Fruit fly (Drosophila melanogaster) whole organism, embryonic: ENCODE measurements around the gene Cnep1r2.

Experiments
- Adf1 ChIP-seq: fragments of 200-800 bp; sonication (Bioruptor generic); IDR thresholded peaks from 2 replicates; pipeline ENCODE4 v1.3.6; 2022; ENCODE audit warnings: missing biosample characterization, missing genetic modification characterization
- Atf3 ChIP-seq: fragments of 200-800 bp; sonication (Bioruptor generic); optimal IDR thresholded peaks from 3 replicates; lab custom pipeline; 2016; ENCODE audit warnings: missing biosample characterization, missing genetic modification characterization
- Bdp1 ChIP-seq: fragments of 200-800 bp; sonication (Bioruptor generic); optimal IDR thresholded peaks from 3 replicates; lab custom pipeline; 2016; ENCODE audit warnings: missing biosample characterization, missing genetic modification characterization
- Bgb ChIP-seq: fragments of 200-800 bp; sonication (Bioruptor generic); IDR thresholded peaks from 2 replicates; pipeline ENCODE4 v1.3.6; 2022; ENCODE audit warnings: missing biosample characterization, missing genetic modification characterization; ENCODE audit not compliant: partially characterized antibody
- CG10959 ChIP-seq: fragments of 200-800 bp; sonication (Bioruptor generic); IDR thresholded peaks from 2 replicates; pipeline ENCODE4 v1.3.6; 2022; ENCODE audit warnings: missing biosample characterization, missing genetic modification characterization
- CG11456 ChIP-seq: fragments of 200-800 bp; sonication (Bioruptor generic); IDR thresholded peaks from 3 replicates; pipeline ENCODE4 v1.3.6; 2022; ENCODE audit warnings: missing biosample characterization, missing genetic modification characterization
- CG13894 ChIP-seq: fragments of 200-800 bp; sonication (Bioruptor generic); optimal IDR thresholded peaks from 3 replicates; lab custom pipeline; 2018; ENCODE audit warnings: missing biosample characterization, mild to moderate bottlenecking, missing genetic modification characterization, moderate library complexity
- CG14014 ChIP-seq: fragments of 200-800 bp; sonication (Bioruptor generic); IDR thresholded peaks from 2 replicates; pipeline ENCODE4 v1.3.6; 2022; ENCODE audit warnings: missing biosample characterization, missing genetic modification characterization
- CG1602 ChIP-seq: fragments of 200-800 bp; sonication (Bioruptor generic); optimal IDR thresholded peaks from 3 replicates; lab custom pipeline; 2016; ENCODE audit warnings: missing biosample characterization, missing genetic modification characterization
- CG16779 ChIP-seq: fragments of 200-800 bp; sonication (Bioruptor generic); IDR thresholded peaks from 2 replicates; pipeline ENCODE4 v1.3.6; 2022; ENCODE audit warnings: missing biosample characterization, missing genetic modification characterization
- CG17385 ChIP-seq: fragments of 200-800 bp; sonication (Bioruptor generic); optimal IDR thresholded peaks from 3 replicates; lab custom pipeline; 2018; ENCODE audit warnings: missing biosample characterization, mild to moderate bottlenecking, missing genetic modification characterization
- CG18764 ChIP-seq: fragments of 200-800 bp; sonication (Bioruptor generic); optimal IDR thresholded peaks from 3 replicates; lab custom pipeline; 2016; ENCODE audit warnings: missing biosample characterization, missing genetic modification characterization
- CG2199 ChIP-seq: fragments of 200-800 bp; sonication (Bioruptor generic); IDR thresholded peaks from 3 replicates; pipeline ENCODE4 v1.3.6; 2022; ENCODE audit warnings: missing biosample characterization, missing genetic modification characterization
- CG30403 ChIP-seq: fragments of 200-800 bp; sonication (Bioruptor generic); optimal IDR thresholded peaks from 3 replicates; lab custom pipeline; 2016; ENCODE audit warnings: missing biosample characterization, missing genetic modification characterization
- CG30431 ChIP-seq: fragments of 200-800 bp; sonication (Bioruptor generic); optimal IDR thresholded peaks from 2 replicates; lab custom pipeline; 2017; ENCODE audit warnings: missing biosample characterization, missing genetic modification characterization
- CG31388 ChIP-seq: fragments of 200-800 bp; sonication (Bioruptor generic); optimal IDR thresholded peaks from 2 replicates; lab custom pipeline; 2016; ENCODE audit warnings: missing biosample characterization, missing genetic modification characterization
- CG32767 ChIP-seq: fragments of 200-800 bp; sonication (Bioruptor generic); IDR thresholded peaks from 2 replicates; pipeline ENCODE4 v1.3.6; 2022; ENCODE audit warnings: missing biosample characterization, missing genetic modification characterization
- CG4730 ChIP-seq: fragments of 200-800 bp; sonication (Bioruptor generic); IDR thresholded peaks from 2 replicates; pipeline ENCODE4 v1.3.6; 2022; ENCODE audit warnings: missing biosample characterization, missing genetic modification characterization
- CG6683 ChIP-seq: fragments of 200-800 bp; sonication (Bioruptor generic); optimal IDR thresholded peaks from 2 replicates; lab custom pipeline; 2017; ENCODE audit warnings: missing biosample characterization, mild to moderate bottlenecking, missing genetic modification characterization, missing genetic modification reagents
- CG7963 ChIP-seq: fragments of 200-800 bp; sonication (Bioruptor generic); IDR thresholded peaks from 3 replicates; pipeline ENCODE4 v1.3.6; 2022; ENCODE audit warnings: missing biosample characterization, missing genetic modification characterization; ENCODE audit not compliant: partially characterized antibody
- Dad ChIP-seq: fragments of 200-800 bp; sonication (Bioruptor generic); optimal IDR thresholded peaks from 3 replicates; lab custom pipeline; 2016; ENCODE audit warnings: missing biosample characterization, missing genetic modification characterization
- Dbx ChIP-seq: fragments of 200-800 bp; sonication (Bioruptor generic); IDR thresholded peaks from 3 replicates; pipeline ENCODE4 v1.3.6; 2022; ENCODE audit warnings: missing biosample characterization, missing genetic modification characterization
- Dp ChIP-seq: fragments of 200-800 bp; sonication (Bioruptor generic); optimal IDR thresholded peaks from 2 replicates; lab custom pipeline; 2018; ENCODE audit warnings: missing biosample characterization, mild to moderate bottlenecking, missing genetic modification characterization, moderate library complexity
- Ets65A ChIP-seq: fragments of 200-800 bp; sonication (Bioruptor generic); peaks from one replicate; lab custom pipeline; 2016; ENCODE audit warnings: missing biosample characterization, missing genetic modification characterization
- Gug ChIP-seq: fragments of 200-800 bp; sonication (Bioruptor generic); IDR thresholded peaks from 4 replicates; pipeline ENCODE4 v1.3.6; 2022; ENCODE audit warnings: missing biosample characterization, missing genetic modification characterization
- Hey ChIP-seq: fragments of 200-800 bp; sonication (Bioruptor generic); optimal IDR thresholded peaks from 3 replicates; lab custom pipeline; 2018; ENCODE audit warnings: missing biosample characterization, mild to moderate bottlenecking, missing genetic modification characterization
- Hmr ChIP-seq: fragments of 200-800 bp; sonication (Bioruptor generic); optimal IDR thresholded peaks from 3 replicates; lab custom pipeline; 2017; ENCODE audit warnings: mild to moderate bottlenecking, missing biosample characterization, missing genetic modification reagents, missing genetic modification characterization
- Lim3 ChIP-seq: fragments of 200-800 bp; sonication (Bioruptor generic); IDR thresholded peaks from 2 replicates; pipeline ENCODE4 v1.3.6; 2022; ENCODE audit warnings: missing biosample characterization, missing genetic modification characterization
- MTF-1 ChIP-seq: fragments of 200-800 bp; sonication (Bioruptor generic); optimal IDR thresholded peaks from 2 replicates; lab custom pipeline; 2018; ENCODE audit warnings: missing biosample characterization, mild to moderate bottlenecking, missing genetic modification characterization, borderline replicate concordance
- Med ChIP-seq: fragments of 200-800 bp; sonication (Bioruptor generic); peaks from one replicate; lab custom pipeline; 2016; ENCODE audit warnings: missing biosample characterization, missing genetic modification characterization, mild to moderate bottlenecking, inconsistent platforms, moderate library complexity
- Meics ChIP-seq: fragments of 200-800 bp; sonication (Bioruptor generic); optimal IDR thresholded peaks from 2 replicates; lab custom pipeline; 2017; ENCODE audit warnings: missing biosample characterization, mild to moderate bottlenecking, missing genetic modification characterization
- NK7.1 ChIP-seq: fragments of 200-800 bp; sonication (Bioruptor generic); optimal IDR thresholded peaks from 3 replicates; lab custom pipeline; 2016; ENCODE audit warnings: missing biosample characterization, missing genetic modification characterization
- Ravus ChIP-seq: fragments of 200-800 bp; sonication (Bioruptor generic); IDR thresholded peaks from 2 replicates; pipeline ENCODE4 v1.3.6; 2022; ENCODE audit warnings: missing biosample characterization, missing genetic modification characterization
- Rfx ChIP-seq: fragments of 200-800 bp; sonication (Bioruptor generic); IDR thresholded peaks from 2 replicates; pipeline ENCODE4 v1.3.6; 2022; ENCODE audit warnings: missing biosample characterization, missing genetic modification characterization
- YL-1 ChIP-seq: fragments of 200-800 bp; sonication (Bioruptor generic); optimal IDR thresholded peaks from 3 replicates; lab custom pipeline; 2017; ENCODE audit warnings: missing biosample characterization, mild to moderate bottlenecking, missing genetic modification characterization
- abd-A ChIP-seq: fragments of 200-800 bp; sonication (Bioruptor generic); optimal IDR thresholded peaks from 3 replicates; lab custom pipeline; 2019; ENCODE audit warnings: missing biosample characterization, mild to moderate bottlenecking, missing genetic modification characterization, moderate library complexity
- chm ChIP-seq: fragments of 200-800 bp; sonication (Bioruptor generic); IDR thresholded peaks from 2 replicates; pipeline ENCODE4 v1.3.6; 2022; ENCODE audit warnings: missing biosample characterization, missing genetic modification characterization
- ci ChIP-seq: fragments of 200-800 bp; sonication (Bioruptor generic); IDR thresholded peaks from 3 replicates; pipeline ENCODE4 v1.3.6; 2022; ENCODE audit warnings: missing biosample characterization, missing genetic modification characterization
- crol ChIP-seq: fragments of 200-800 bp; sonication (Bioruptor generic); IDR thresholded peaks from 2 replicates; pipeline ENCODE4 v1.3.6; 2022; ENCODE audit warnings: missing biosample characterization, missing genetic modification characterization
- disco-r ChIP-seq: fragments of 200-800 bp; sonication (Bioruptor generic); optimal IDR thresholded peaks from 2 replicates; lab custom pipeline; 2016; ENCODE audit warnings: missing biosample characterization, missing genetic modification characterization
- mam ChIP-seq: fragments of 200-800 bp; sonication (Bioruptor generic); optimal IDR thresholded peaks from 3 replicates; lab custom pipeline; 2016; ENCODE audit warnings: missing biosample characterization, missing genetic modification characterization
- sqz ChIP-seq: fragments of 200-800 bp; sonication (Bioruptor generic); optimal IDR thresholded peaks from 3 replicates; lab custom pipeline; 2018; ENCODE audit warnings: missing biosample characterization, mild to moderate bottlenecking, missing genetic modification characterization
- sr ChIP-seq: fragments of 200-800 bp; sonication (Bioruptor generic); IDR thresholded peaks from 3 replicates; pipeline ENCODE4 v1.3.6; 2022; ENCODE audit warnings: missing biosample characterization, missing genetic modification characterization
- tap ChIP-seq: fragments of 200-800 bp; optimal IDR thresholded peaks from 3 replicates; lab custom pipeline; 2019; ENCODE audit warnings: missing biosample characterization, mild to moderate bottlenecking, missing genetic modification characterization, moderate library complexity
- tll ChIP-seq, 2 experiments: fragments of 200-800 bp in 1 of 2; fragments of >200 bp in 1 of 2; sonication (Bioruptor generic) in 1 of 2; optimal IDR thresholded peaks; 2 replicates each; lab custom pipeline; 2017 to 2019; ENCODE audit warnings: missing biosample characterization in 2 of 2, missing genetic modification characterization in 2 of 2, mild to moderate bottlenecking in 1 of 2, moderate library complexity in 1 of 2
- twi ChIP-seq: fragments of 200-800 bp; optimal IDR thresholded peaks from 2 replicates; lab custom pipeline; 2019; ENCODE audit warnings: missing biosample characterization, mild to moderate bottlenecking, missing genetic modification characterization, moderate library complexity

The Cnep1r2 gene

DNA sequence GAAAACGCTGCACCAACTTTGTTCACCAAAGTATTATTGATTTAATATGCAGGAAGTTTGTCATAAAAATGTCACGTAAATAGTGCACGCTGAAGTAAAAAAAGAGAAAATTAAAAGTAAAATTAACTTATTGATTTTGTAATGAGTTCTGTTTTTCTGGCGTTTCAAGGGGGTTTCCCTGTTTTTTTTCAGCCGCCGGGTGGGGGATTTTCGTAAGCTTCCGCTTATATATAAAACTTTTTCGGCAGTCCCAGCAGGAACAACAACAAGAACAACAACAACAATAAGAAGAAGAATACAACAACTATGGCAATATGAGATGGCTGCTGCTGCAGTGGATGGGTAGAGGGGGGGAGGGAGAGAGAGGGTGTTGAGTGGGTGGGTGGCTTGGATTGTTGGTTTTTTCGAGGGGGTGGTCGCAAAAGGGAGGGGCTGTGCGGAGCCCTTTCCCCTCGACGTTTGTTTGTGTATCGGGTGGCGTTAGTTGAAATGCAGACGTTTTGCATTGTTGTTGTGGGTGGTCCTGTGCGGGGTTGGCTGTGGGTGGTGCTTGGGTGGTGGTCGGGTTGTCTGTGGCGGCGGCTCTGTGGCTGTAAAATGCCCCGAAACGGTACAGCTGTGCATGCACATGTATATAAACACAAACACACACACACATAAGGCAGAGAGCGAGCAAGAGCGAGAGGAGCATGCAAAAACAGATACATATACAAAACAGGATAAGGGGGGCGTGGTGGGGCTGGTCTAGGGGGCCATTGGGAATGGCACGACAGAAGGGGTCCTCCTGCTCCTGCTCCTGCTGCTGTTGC lies 31.9 kb downstream of the Cnep1r2 start (continued):
- TF ChIP-seq mam (GFP tag; lab: Kevin White, UChicago) (no peak), crol (GFP tag; lab: Robert Waterston, UW) (peak; percentile 92), CG32767 (GFP tag; lab: Robert Waterston, UW) (no peak), CG30431 (GFP tag; lab: Kevin White, UChicago) (no peak), NK7.1 (GFP tag; lab: Kevin White, UChicago) (no peak), CG30403 (GFP tag; lab: Kevin White, UChicago) (no peak)

- peak; percentile 87 for TF ChIP-seq abd-A
- TF ChIP-seq sr (GFP tag; lab: Robert Waterston, UW) = peak; percentile 49; the same call in 2 of the 3 replicates
- peak; percentile 11 for TF ChIP-seq sqz (GFP tag; lab: Kevin White, UChicago)
- no peak for TF ChIP-seq Dad (GFP tag; lab: Kevin White, UChicago)
- TF ChIP-seq CG17385 = peak; percentile 22
- peak; percentile 5; the same call in 1 of the 2 replicates for TF ChIP-seq Rfx (GFP tag; lab: Robert Waterston, UW)
- TF ChIP-seq crol (GFP tag; lab: Robert Waterston, UW) = peak; percentile 90
- TF ChIP-seq ci (GFP tag; lab: Robert Waterston, UW) = 0 out of 3 replicates have a peak, but pooled peaks have one; percentile 30
- TF ChIP-seq Hey (tag; lab: Kevin White, UChicago) = peak; percentile 39
- TF ChIP-seq Dbx (GFP tag; lab: Robert Waterston, UW) = 0 out of 3 replicates have a peak, but pooled peaks have one; percentile 21
- TF ChIP-seq Adf1 (GFP tag; lab: Robert Waterston, UW) = peak; percentile 42; the same call in 1 of the 2 replicates
- no peak for TF ChIP-seq mam (GFP tag; lab: Kevin White, UChicago)
- TF ChIP-seq CG32767 (GFP tag; lab: Robert Waterston, UW) = peak; percentile 68; the same call in 1 of the 2 replicates
- 0 out of 2 replicates have a peak, but pooled peaks have one; percentile 32 for TF ChIP-seq chm
- TF ChIP-seq CG31388 (GFP tag; lab: Kevin White, UChicago) = no peak
- TF ChIP-seq YL-1 (GFP tag; lab: Kevin White, UChicago) = no peak
- no peak for TF ChIP-seq Ravus (GFP tag; lab: Robert Waterston, UW)
- TF ChIP-seq Hmr (GFP tag; lab: Kevin White, UChicago) = peak; percentile 19
- TF ChIP-seq Med (GFP tag; lab: Kevin White, UChicago) = peak; percentile 15
- no peak for TF ChIP-seq CG14014
- peak; percentile 50 for TF ChIP-seq CG13894 (tag; lab: Kevin White, UChicago)
Observed at dm6 chr3L:10672540-10672939, 34.6 kb downstream of the Cnep1r2 start.

DNA sequence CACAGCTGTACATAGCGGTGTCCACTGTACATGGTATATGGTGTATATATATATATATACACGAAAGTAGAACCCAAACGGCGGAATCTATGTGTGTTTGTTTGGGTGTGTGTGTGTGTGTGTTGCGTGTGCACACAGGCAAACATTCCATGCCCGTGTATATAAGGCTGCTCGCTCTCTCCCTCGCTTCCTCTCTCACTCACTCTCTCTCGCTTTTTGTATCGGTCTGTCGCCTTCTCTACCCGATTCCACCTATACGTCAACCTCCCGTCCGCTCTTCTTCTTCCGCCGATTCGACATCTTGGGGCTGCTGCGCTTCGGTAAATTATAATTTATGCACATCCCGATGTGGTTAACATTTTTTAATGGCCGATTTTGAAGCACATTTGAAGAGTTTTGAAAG lies 36.2 kb downstream of the Cnep1r2 start:
- TF ChIP-seq Ets65A (GFP tag; lab: Kevin White, UChicago) = no peak
- TF ChIP-seq Meics (GFP tag; lab: Kevin White, UChicago) = no peak
- no peak for TF ChIP-seq CG16779 (GFP tag; lab: Robert Waterston, UW)
- TF ChIP-seq Lim3 (GFP tag; lab: Robert Waterston, UW) = no peak
- TF ChIP-seq CG7963 (GFP tag; lab: Robert Waterston, UW) = no peak
- TF ChIP-seq tap = no peak
- TF ChIP-seq tll (GFP tag; optimal IDR thresholded peaks at IDR 0.05; lab: Kevin White, UChicago) = peak in 1 of 2 experiments; percentile 26
- TF ChIP-seq CG10959 (GFP tag; lab: Robert Waterston, UW) = no peak
- peak; percentile 21; the same call in 1 of the 2 replicates for TF ChIP-seq Adf1 (GFP tag; lab: Robert Waterston, UW)
- TF ChIP-seq Bgb (GFP tag; lab: Robert Waterston, UW) = no peak
- no peak for TF ChIP-seq Bdp1
- TF ChIP-seq CG18764 (GFP tag; lab: Kevin White, UChicago) = no peak
- no peak for TF ChIP-seq Dp (GFP tag; lab: Kevin White, UChicago)
- TF ChIP-seq Atf3 (GFP tag; lab: Kevin White, UChicago) = no peak
- no peak for TF ChIP-seq CG11456 (GFP tag; lab: Robert Waterston, UW)
- no peak for TF ChIP-seq MTF-1 (GFP tag; lab: Kevin White, UChicago)
- no peak for TF ChIP-seq CG4730
- no peak for TF ChIP-seq disco-r (GFP tag; lab: Kevin White, UChicago)
- peak; percentile 42; the same call in 1 of the 3 replicates for TF ChIP-seq CG2199 (GFP tag; lab: Robert Waterston, UW)
- no peak for TF ChIP-seq YL-1 (GFP tag; lab: Kevin White, UChicago)
- TF ChIP-seq twi = no peak
- TF ChIP-seq CG1602 (GFP tag; lab: Kevin White, UChicago) = no peak
- no peak for TF ChIP-seq CG6683 (GFP tag; lab: Kevin White, UChicago)
- TF ChIP-seq Gug (GFP tag; lab: Robert Waterston, UW) = no peak
- peak; percentile 70 for TF ChIP-seq crol (GFP tag; lab: Robert Waterston, UW)
